Worm (Caenorhabditis elegans): ENCODE measurements around the gene vab-2.

Gene vab-2

ce11 chrIV:3803252-3803651 lies 36.6 kb upstream of the vab-2 start, which contains the start of the genes algn-14 and M02B7.2 (continued):
- TF ChIP-seq Y67H2A.10 (GFP tag; conservative IDR thresholded peaks at IDR 0.05), result no peak
- no peak for TF ChIP-seq hlh-12 (tag; optimal IDR thresholded peaks at IDR 0.05)
- TF ChIP-seq mes-4 (tag; optimal IDR thresholded peaks at IDR 0.05), result no peak
- TF ChIP-seq egl-18 (GFP tag; IDR thresholded peaks at IDR 0.05), result no peak
- TF ChIP-seq ztf-6 (GFP tag; IDR thresholded peaks at IDR 0.05), result no peak
- no peak for TF ChIP-seq B0336.3 (GFP tag; IDR thresholded peaks at IDR 0.05)
- TF ChIP-seq tbx-9 (tag; optimal IDR thresholded peaks at IDR 0.05; ENCODE audit: borderline replicate concordance), result no peak
- 0 out of 2 replicates have a peak, but pooled peaks have one; percentile 40 for TF ChIP-seq ztf-25 (GFP tag; IDR thresholded peaks at IDR 0.05)
- TF ChIP-seq mel-28 (tag; optimal IDR thresholded peaks at IDR 0.05; ENCODE audit: borderline replicate concordance), result no peak
- no peak for TF ChIP-seq nhr-179 (tag; optimal IDR thresholded peaks at IDR 0.05)
- no peak for TF ChIP-seq lin-54 (GFP tag; optimal IDR thresholded peaks at IDR 0.05)
- TF ChIP-seq snpc-3.4 (tag; optimal IDR thresholded peaks at IDR 0.05), result no peak
- TF ChIP-seq ztf-18 (tag; optimal IDR thresholded peaks at IDR 0.05), result peak; percentile 12
- TF ChIP-seq pha-4 (tag; optimal IDR thresholded peaks at IDR 0.05), result no peak
- peak; percentile 40 for TF ChIP-seq lin-40 (tag; optimal IDR thresholded peaks at IDR 0.05)
- TF ChIP-seq nhr-80 (tag; optimal IDR thresholded peaks at IDR 0.05), result no peak
- TF ChIP-seq sptf-2 (GFP tag; optimal IDR thresholded peaks at IDR 0.05), result no peak
- TF ChIP-seq pbrm-1 (GFP tag; IDR thresholded peaks at IDR 0.05), result no peak
- no peak for TF ChIP-seq Y53F4B.3 (GFP tag; IDR thresholded peaks at IDR 0.05)
- no peak for TF ChIP-seq attf-6 (GFP tag; IDR thresholded peaks at IDR 0.05)
- TF ChIP-seq F39B2.1 (GFP tag; IDR thresholded peaks at IDR 0.05), result no peak
- TF ChIP-seq ztf-28 (GFP tag; IDR thresholded peaks at IDR 0.05), result no peak

- TF ChIP-seq unc-130 (GFP tag; optimal IDR thresholded peaks at IDR 0.05) (no peak), madf-3 (GFP tag; IDR thresholded peaks at IDR 0.05) (no peak), egl-44 (GFP tag; IDR thresholded peaks at IDR 0.05) (no peak), ceh-100 (GFP tag; IDR thresholded peaks at IDR 0.05) (no peak), ama-1 (optimal IDR thresholded peaks at IDR 0.05) (no peak), ama-1 (GFP tag; optimal IDR thresholded peaks at IDR 0.05) (no peak), ceh-27 (GFP tag; optimal IDR thresholded peaks at IDR 0.05) (no peak), F52B5.7 (tag; optimal IDR thresholded peaks at IDR 0.05) (no peak), Y56A3A.18 (GFP tag; IDR thresholded peaks at IDR 0.05) (no peak), C17E4.6 (GFP tag; IDR thresholded peaks at IDR 0.05) (no peak), aptf-3 (GFP tag; IDR thresholded peaks at IDR 0.05) (no peak), zim-3 (tag; optimal IDR thresholded peaks at IDR 0.05) (no peak), ceh-79 (tag; optimal IDR thresholded peaks at IDR 0.05) (no peak), ztf-18 (tag; optimal IDR thresholded peaks at IDR 0.05) (no peak), attf-6 (GFP tag; IDR thresholded peaks at IDR 0.05) (no peak), Y53G8AR.9 (GFP tag; conservative IDR thresholded peaks at IDR 0.05) (no peak), repo-1 (tag; optimal IDR thresholded peaks at IDR 0.05) (no peak), tlf-1 (GFP tag; optimal IDR thresholded peaks at IDR 0.05) (no peak), attf-5 (GFP tag; optimal IDR thresholded peaks at IDR 0.05) (no peak)
Observed at ce11 chrIV:3800952-3801351, 34.3 kb upstream of the vab-2 start, which contains the start of gene osm-3. TSS of gene osm-3 (minus strand) at chrIV:3801052.

DNA sequence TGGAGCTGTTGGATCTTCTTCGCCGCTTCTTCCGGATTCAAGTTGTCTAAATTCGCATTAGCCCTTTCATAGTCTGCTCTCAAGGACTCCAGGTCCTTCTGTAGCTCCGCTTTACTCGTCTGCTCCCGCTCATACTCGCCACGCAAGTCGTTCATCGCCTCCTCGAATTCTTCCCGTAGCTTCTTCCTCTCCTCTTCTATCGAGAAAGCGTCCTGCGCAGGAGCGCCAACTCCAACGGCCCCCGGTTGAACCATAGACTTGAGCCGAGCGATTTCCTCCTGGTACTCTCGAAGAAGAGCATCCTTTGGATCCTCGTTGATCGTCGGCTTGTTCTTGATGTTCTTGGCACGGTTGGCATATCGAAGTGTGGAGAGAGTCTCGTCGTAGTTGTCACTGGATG lies 30.8 kb upstream of the vab-2 start:
- TF ChIP-seq zfh-2 (GFP tag; conservative IDR thresholded peaks at IDR 0.05) (peak; percentile 64; the same call in 1 of the 2 replicates), ama-1 (optimal IDR thresholded peaks at IDR 0.05) (no peak), ama-1 (GFP tag; optimal IDR thresholded peaks at IDR 0.05) (no peak)
